Worm (Caenorhabditis elegans) whole organism, L2 larva: Measurements from ENCODE around the gene C05E11.7.
A peak's percentile ranks its signal among the peaks of the same experiment; 100 is the strongest.

Experiments
- C34F6.9 ChIP-seq: fragments of 150-350 bp; optimal IDR thresholded peaks from 2 replicates; lab custom pipeline; 2014; ENCODE audit warnings: missing biosample characterization, missing genetic modification characterization
- F13H6.1 ChIP-seq: sonication (generic microtip); optimal IDR thresholded peaks from 2 replicates; lab custom pipeline; 2016; ENCODE audit warnings: missing genetic modification characterization, missing compliant biosample characterization
- R02D3.7 ChIP-seq: fragments of 150-350 bp; optimal IDR thresholded peaks from 2 replicates; lab custom pipeline; 2014; ENCODE audit warnings: missing biosample characterization, missing genetic modification characterization
- Y55F3AM.14 ChIP-seq: fragments of 200-800 bp; sonication (Bioruptor generic); optimal IDR thresholded peaks from 2 replicates; lab custom pipeline; 2018; ENCODE audit warnings: mild to moderate bottlenecking, missing genetic modification characterization, missing compliant biosample characterization
- ZK546.5 ChIP-seq: sonication (generic microtip); optimal IDR thresholded peaks from 2 replicates; lab custom pipeline; 2017; ENCODE audit warnings: missing biosample characterization, missing genetic modification characterization
- alr-1 ChIP-seq: fragments of 150-350 bp; optimal IDR thresholded peaks from 2 replicates; lab custom pipeline; 2014; ENCODE audit warnings: missing biosample characterization, missing genetic modification characterization
- aly-2 ChIP-seq: fragments of 150-350 bp; optimal IDR thresholded peaks from 2 replicates; lab custom pipeline; 2014; ENCODE audit warnings: missing biosample characterization, missing genetic modification characterization
- ama-1 ChIP-seq: fragments of 150-350 bp; optimal IDR thresholded peaks from 2 replicates; lab custom pipeline; 2018; ENCODE audit warnings: inconsistent platforms
- blmp-1 ChIP-seq: sonication (generic microtip); optimal IDR thresholded peaks from 2 replicates; lab custom pipeline; 2017; ENCODE audit warnings: missing genetic modification characterization, mild to moderate bottlenecking, missing compliant biosample characterization, antibody characterized with exemption, moderate library complexity; ENCODE audit not compliant: insufficient read depth
- ceh-16 ChIP-seq: fragments of 150-350 bp; optimal IDR thresholded peaks from 2 replicates; lab custom pipeline; 2014; ENCODE audit warnings: missing biosample characterization, missing genetic modification characterization
- ceh-82 ChIP-seq: fragments of 150-350 bp; optimal IDR thresholded peaks from 2 replicates; lab custom pipeline; 2014; ENCODE audit warnings: missing biosample characterization, missing genetic modification characterization
- crh-2 ChIP-seq: sonication (generic microtip); optimal IDR thresholded peaks from 2 replicates; lab custom pipeline; 2017; ENCODE audit warnings: missing biosample characterization, missing genetic modification characterization
- dmd-4 ChIP-seq: sonication (generic microtip); optimal IDR thresholded peaks from 2 replicates; lab custom pipeline; 2017; ENCODE audit warnings: missing biosample characterization, missing genetic modification characterization
- egl-27 ChIP-seq: sonication (generic microtip); optimal IDR thresholded peaks from 3 replicates; lab custom pipeline; 2017; ENCODE audit warnings: missing biosample characterization, missing genetic modification reagents, missing genetic modification characterization
- elt-1 ChIP-seq: fragments of 150-350 bp; optimal IDR thresholded peaks from 2 replicates; lab custom pipeline; 2014; ENCODE audit warnings: missing biosample characterization, missing genetic modification characterization
- elt-3 ChIP-seq: sonication (generic microtip); optimal IDR thresholded peaks from 2 replicates; lab custom pipeline; 2017; ENCODE audit warnings: missing biosample characterization, missing genetic modification characterization
- fos-1 ChIP-seq: fragments of 150-350 bp; optimal IDR thresholded peaks from 2 replicates; lab custom pipeline; 2014; ENCODE audit warnings: missing biosample characterization, missing genetic modification characterization
- gmeb-1 ChIP-seq: fragments of 150-350 bp; optimal IDR thresholded peaks from 2 replicates; lab custom pipeline; 2014; ENCODE audit warnings: missing biosample characterization, missing genetic modification characterization
- lin-11 ChIP-seq: fragments of 150-350 bp; sonication (generic microtip); optimal IDR thresholded peaks from 2 replicates; lab custom pipeline; 2014; ENCODE audit warnings: missing biosample characterization, missing genetic modification characterization, inconsistent platforms, mixed read lengths
- lin-13 ChIP-seq: fragments of 150-350 bp; optimal IDR thresholded peaks from 2 replicates; lab custom pipeline; 2014; ENCODE audit warnings: missing biosample characterization, missing genetic modification reagents, missing genetic modification characterization
- lin-39 ChIP-seq: fragments of 150-350 bp; optimal IDR thresholded peaks from 2 replicates; lab custom pipeline; 2014; ENCODE audit warnings: missing biosample characterization, missing genetic modification reagents, missing genetic modification characterization
- lsy-2 ChIP-seq, 2 experiments: fragments of 150-350 bp in 1 of 2; sonication (generic microtip) in 1 of 2; optimal IDR thresholded peaks; 2 replicates each; lab custom pipeline; 2014 to 2017; ENCODE audit warnings: missing biosample characterization in 2 of 2, missing genetic modification characterization in 2 of 2
- mab-5 ChIP-seq: fragments of 150-350 bp; optimal IDR thresholded peaks from 2 replicates; lab custom pipeline; 2014; ENCODE audit warnings: missing biosample characterization, missing genetic modification characterization
- mbf-1 ChIP-seq: sonication (generic microtip); optimal IDR thresholded peaks from 2 replicates; lab custom pipeline; 2017; ENCODE audit warnings: missing biosample characterization, missing genetic modification characterization
- mdl-1 ChIP-seq, 2 experiments: fragments of 150-350 bp in 1 of 2; sonication (generic microtip) in 1 of 2; optimal IDR thresholded peaks; 2 replicates each; lab custom pipeline; 2017; ENCODE audit warnings: missing biosample characterization in 2 of 2, missing genetic modification characterization in 2 of 2
- nhr-10 ChIP-seq: sonication (generic microtip); optimal IDR thresholded peaks from 2 replicates; lab custom pipeline; 2017; ENCODE audit warnings: missing biosample characterization, missing genetic modification characterization
- nhr-11 ChIP-seq: fragments of 150-350 bp; optimal IDR thresholded peaks from 2 replicates; lab custom pipeline; 2014; ENCODE audit warnings: missing biosample characterization, missing genetic modification characterization
- nhr-12 ChIP-seq: fragments of 150-350 bp; optimal IDR thresholded peaks from 2 replicates; lab custom pipeline; 2014; ENCODE audit warnings: missing biosample characterization, missing genetic modification characterization
- nhr-129 ChIP-seq: fragments of 150-350 bp; optimal IDR thresholded peaks from 2 replicates; lab custom pipeline; 2014; ENCODE audit warnings: missing biosample characterization, missing genetic modification characterization
- nhr-21 ChIP-seq: fragments of 150-350 bp; optimal IDR thresholded peaks from 2 replicates; lab custom pipeline; 2014; ENCODE audit warnings: missing biosample characterization, missing genetic modification characterization
- nhr-23 ChIP-seq: fragments of 150-350 bp; optimal IDR thresholded peaks from 2 replicates; lab custom pipeline; 2014; ENCODE audit warnings: missing biosample characterization, missing genetic modification reagents, missing genetic modification characterization
- nhr-237 ChIP-seq: fragments of 150-350 bp; optimal IDR thresholded peaks from 2 replicates; lab custom pipeline; 2014; ENCODE audit warnings: missing biosample characterization, missing genetic modification characterization
- nhr-25 ChIP-seq: fragments of 150-350 bp; sonication (generic microtip); optimal IDR thresholded peaks from 3 replicates; lab custom pipeline; 2014; ENCODE audit warnings: missing biosample characterization, missing genetic modification characterization
- nhr-6 ChIP-seq: fragments of 150-350 bp; optimal IDR thresholded peaks from 2 replicates; lab custom pipeline; 2014; ENCODE audit warnings: missing biosample characterization, missing genetic modification characterization
- nhr-77 ChIP-seq: fragments of 150-350 bp; optimal IDR thresholded peaks from 2 replicates; lab custom pipeline; 2014; ENCODE audit warnings: missing biosample characterization, missing genetic modification characterization
- peb-1 ChIP-seq: fragments of 150-350 bp; optimal IDR thresholded peaks from 2 replicates; lab custom pipeline; 2014; ENCODE audit warnings: missing biosample characterization, missing genetic modification characterization
- sem-4 ChIP-seq: fragments of 150-350 bp; optimal IDR thresholded peaks from 2 replicates; lab custom pipeline; 2014; ENCODE audit warnings: missing biosample characterization, missing genetic modification reagents, missing genetic modification characterization
- skn-1 ChIP-seq: sonication (generic microtip); optimal IDR thresholded peaks from 2 replicates; lab custom pipeline; 2017; ENCODE audit warnings: missing biosample characterization, missing genetic modification characterization
- sma-3 ChIP-seq: sonication (generic microtip); optimal IDR thresholded peaks from 2 replicates; lab custom pipeline; 2016; ENCODE audit warnings: missing genetic modification reagents, missing genetic modification characterization, missing compliant biosample characterization
- sma-9 ChIP-seq, 2 experiments: fragments of 150-350 bp in 1 of 2; sonication (generic microtip) in 1 of 2; optimal IDR thresholded peaks; 2 replicates each; lab custom pipeline; 2014 to 2016; ENCODE audit warnings: missing genetic modification characterization in 2 of 2, mild to moderate bottlenecking in 1 of 2, missing biosample characterization in 1 of 2, missing compliant biosample characterization in 1 of 2, missing genetic modification reagents in 1 of 2, moderate library complexity in 1 of 2
- snpc-4 ChIP-seq: fragments of 150-350 bp; optimal IDR thresholded peaks from 2 replicates; lab custom pipeline; 2014; ENCODE audit warnings: missing biosample characterization, missing genetic modification characterization
- unc-39 ChIP-seq: fragments of 150-350 bp; optimal IDR thresholded peaks from 2 replicates; lab custom pipeline; 2014; ENCODE audit warnings: missing biosample characterization, missing genetic modification characterization
- unc-55 ChIP-seq: fragments of 150-350 bp; sonication (generic microtip); optimal IDR thresholded peaks from 3 replicates; lab custom pipeline; 2014; ENCODE audit warnings: missing biosample characterization, missing genetic modification reagents, missing genetic modification characterization
- unc-62 ChIP-seq: fragments of 150-350 bp; optimal IDR thresholded peaks from 2 replicates; lab custom pipeline; 2014; ENCODE audit warnings: missing biosample characterization, missing genetic modification reagents, missing genetic modification characterization
- zag-1 ChIP-seq: fragments of 150-350 bp; optimal IDR thresholded peaks from 2 replicates; lab custom pipeline; 2014; ENCODE audit warnings: missing biosample characterization, missing genetic modification characterization
- ztf-1 ChIP-seq: fragments of 200-800 bp; sonication (Bioruptor generic); conservative IDR thresholded peaks from 2 replicates; pipeline ENCODE4 v1.3.6; 2022; ENCODE audit warnings: missing genetic modification characterization, missing compliant biosample characterization
- ztf-11 ChIP-seq: sonication (generic microtip); optimal IDR thresholded peaks from 2 replicates; lab custom pipeline; 2017; ENCODE audit warnings: missing biosample characterization, missing genetic modification characterization
- ztf-4 ChIP-seq: fragments of 150-350 bp; optimal IDR thresholded peaks from 2 replicates; lab custom pipeline; 2014; ENCODE audit warnings: missing biosample characterization, missing genetic modification characterization

The C05E11.7 gene

DNA sequence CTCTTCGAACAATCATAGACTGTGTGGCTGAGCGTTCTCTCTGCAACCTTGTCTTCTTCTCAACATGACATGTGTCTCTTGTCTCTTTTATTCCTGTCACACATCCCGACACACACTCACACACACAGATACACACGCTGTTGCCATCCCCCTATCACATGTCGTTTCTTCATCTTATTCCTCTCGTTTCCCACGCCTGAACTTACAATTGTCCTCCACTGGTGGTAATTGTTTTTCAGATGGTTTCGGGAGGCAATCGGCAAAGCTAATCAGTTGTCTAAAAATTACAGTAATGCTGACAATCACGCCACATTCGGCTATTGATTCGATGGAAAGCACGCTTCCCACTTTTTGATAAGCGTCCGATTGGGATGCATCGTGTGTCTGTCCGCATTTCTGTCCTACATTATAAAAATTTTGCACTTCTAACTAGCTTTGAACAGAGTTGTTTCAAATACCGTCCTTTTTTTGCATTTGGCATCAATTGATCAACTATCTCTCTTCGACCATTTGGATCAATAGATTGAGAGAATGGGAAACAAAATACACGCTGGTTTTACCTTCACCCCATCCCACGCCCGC, 53.2 kb downstream of the C05E11.7 start, which contains the start of gene nhr-35:
TSS of gene nhr-35 (plus strand) at position 532 of the 582 bp plus-strand sequence.
- TF ChIP-seq ama-1 (lab: Kevin White, UChicago) (peak; percentile 3), fos-1 (tag; lab: Kevin White, UChicago) (peak; percentile 66), nhr-237 (no peak), zag-1 (tag; lab: Kevin White, UChicago) (no peak), ztf-1 (GFP tag; lab: Robert Waterston, UW) (no peak), nhr-11 (no peak), unc-39 (tag; lab: Kevin White, UChicago) (no peak), nhr-25 (tag; lab: Kevin White, UChicago) (peak; percentile 87), nhr-12 (no peak), skn-1 (tag; lab: Kevin White, UChicago) (no peak), ceh-16 (no peak), F13H6.1 (tag; lab: Kevin White, UChicago) (peak; percentile 82), nhr-6 (tag; lab: Kevin White, UChicago) (peak; percentile 39), peb-1 (no peak), lin-39 (no peak), C34F6.9 (peak; percentile 62), ztf-4 (peak; percentile 23), unc-55 (no peak), nhr-21 (tag; lab: Kevin White, UChicago) (peak; percentile 88), ztf-11 (tag; lab: Kevin White, UChicago) (no peak), lsy-2 (tag; optimal IDR thresholded peaks at IDR 0.05; lab: Kevin White, UChicago) (peak in 1 of 2 experiments; percentile 57), mab-5 (tag; lab: Kevin White, UChicago) (no peak), unc-62 (GFP tag; lab: Kevin White, UChicago) (no peak), sem-4 (tag; lab: Kevin White, UChicago) (no peak), sma-3 (GFP tag; lab: Kevin White, UChicago) (peak; percentile 71), crh-2 (tag; lab: Kevin White, UChicago) (peak; percentile 57), lin-13 (GFP tag; lab: Kevin White, UChicago) (no peak), R02D3.7 (tag; lab: Kevin White, UChicago) (no peak), alr-1 (no peak), ceh-82 (tag; lab: Kevin White, UChicago) (no peak), gmeb-1 (tag; lab: Kevin White, UChicago) (peak; percentile 63), snpc-4 (no peak), nhr-129 (tag; lab: Kevin White, UChicago) (peak; percentile 94), aly-2 (tag; lab: Kevin White, UChicago) (no peak), sma-9 (GFP tag; optimal IDR thresholded peaks at IDR 0.05; lab: Kevin White, UChicago) (peak; percentile 95), sma-9 (tag; optimal IDR thresholded peaks at IDR 0.05; lab: Kevin White, UChicago) (no peak), dmd-4 (tag; lab: Kevin White, UChicago) (no peak), elt-1 (tag; lab: Kevin White, UChicago) (no peak), Y55F3AM.14 (peak; percentile 34), nhr-23 (tag; lab: Kevin White, UChicago) (no peak), nhr-77 (tag; lab: Kevin White, UChicago) (no peak), lin-11 (tag; lab: Kevin White, UChicago) (no peak), blmp-1 (peak; percentile 60), elt-3 (no peak), egl-27 (tag; lab: Kevin White, UChicago) (no peak), mbf-1 (no peak), nhr-10 (tag; lab: Kevin White, UChicago) (peak; percentile 18), ZK546.5 (no peak), mdl-1 (tag; optimal IDR thresholded peaks at IDR 0.05; lab: Kevin White, UChicago) (peak; percentile 50 to 57)
- TF ChIP-seq, all 48 proteins: peak for 18
